Fruit fly (Drosophila melanogaster): ENCODE measurements around the gene CG10877.

CG10877 gene

dm6 chr3R:20573326-20573725 is 9.5 kb upstream of the CG10877 start:
- no peak for TF ChIP-seq ttk (optimal IDR thresholded peaks at IDR 0.05)
- TF ChIP-seq Myc (optimal IDR thresholded peaks at IDR 0.05): no peak
- no peak for TF ChIP-seq h (optimal IDR thresholded peaks at IDR 0.05)

- TF ChIP-seq psq (optimal IDR thresholded peaks at IDR 0.05) (no peak), Sin3A (optimal IDR thresholded peaks at IDR 0.05) (no peak), insv (optimal IDR thresholded peaks at IDR 0.05) (no peak), Myc (optimal IDR thresholded peaks at IDR 0.05) (no peak), ttk (optimal IDR thresholded peaks at IDR 0.05) (no peak), h (optimal IDR thresholded peaks at IDR 0.05) (no peak)
Observed at dm6 chr3R:20567507-20568222, 3.8 kb upstream of the CG10877 start.

dm6 chr3R:20565546-20565948 is 1.7 kb upstream of the CG10877 start:
- TF ChIP-seq psq (optimal IDR thresholded peaks at IDR 0.05) (no peak), insv (optimal IDR thresholded peaks at IDR 0.05) (no peak), h (optimal IDR thresholded peaks at IDR 0.05) (no peak), Myc (optimal IDR thresholded peaks at IDR 0.05) (no peak), Sin3A (optimal IDR thresholded peaks at IDR 0.05) (no peak), ttk (optimal IDR thresholded peaks at IDR 0.05) (no peak)

DNA sequence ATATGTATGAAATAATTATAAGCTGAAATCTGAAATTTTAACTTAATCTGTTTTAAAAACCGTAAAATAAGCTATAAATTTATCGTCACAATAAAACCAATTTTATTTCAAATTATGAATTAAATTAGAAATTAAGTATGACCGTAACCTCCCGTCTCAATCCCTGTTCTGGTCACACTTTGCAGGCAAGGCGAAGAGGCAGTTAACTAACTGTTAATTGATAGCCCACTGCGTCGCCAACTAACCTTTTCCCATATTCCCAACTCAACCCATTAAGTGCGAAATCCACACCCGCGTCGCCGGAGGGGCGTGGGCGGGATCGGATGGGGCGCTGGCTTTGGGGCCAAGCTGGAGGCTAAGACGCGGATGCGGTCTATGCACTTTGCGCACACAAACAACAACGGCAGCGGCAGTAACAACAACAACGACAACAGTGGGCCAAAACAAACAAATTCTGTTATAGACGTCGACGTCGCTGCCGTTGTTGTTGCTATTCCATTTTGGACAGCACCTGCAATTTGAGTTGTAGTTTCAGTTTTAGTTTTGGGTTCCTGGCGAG is 3.1 kb downstream of the CG10877 start, which contains the start of gene CG5191:
TSS of gene CG5191 (plus strand) at position 198 of the 559 bp plus-strand sequence.
- no peak for TF ChIP-seq Myc (optimal IDR thresholded peaks at IDR 0.05)
- no peak for TF ChIP-seq ttk (optimal IDR thresholded peaks at IDR 0.05)
- TF ChIP-seq psq (optimal IDR thresholded peaks at IDR 0.05): no peak
- no peak for TF ChIP-seq h (optimal IDR thresholded peaks at IDR 0.05)
- TF ChIP-seq insv (optimal IDR thresholded peaks at IDR 0.05): no peak
- no peak for TF ChIP-seq Sin3A (optimal IDR thresholded peaks at IDR 0.05)

DNA sequence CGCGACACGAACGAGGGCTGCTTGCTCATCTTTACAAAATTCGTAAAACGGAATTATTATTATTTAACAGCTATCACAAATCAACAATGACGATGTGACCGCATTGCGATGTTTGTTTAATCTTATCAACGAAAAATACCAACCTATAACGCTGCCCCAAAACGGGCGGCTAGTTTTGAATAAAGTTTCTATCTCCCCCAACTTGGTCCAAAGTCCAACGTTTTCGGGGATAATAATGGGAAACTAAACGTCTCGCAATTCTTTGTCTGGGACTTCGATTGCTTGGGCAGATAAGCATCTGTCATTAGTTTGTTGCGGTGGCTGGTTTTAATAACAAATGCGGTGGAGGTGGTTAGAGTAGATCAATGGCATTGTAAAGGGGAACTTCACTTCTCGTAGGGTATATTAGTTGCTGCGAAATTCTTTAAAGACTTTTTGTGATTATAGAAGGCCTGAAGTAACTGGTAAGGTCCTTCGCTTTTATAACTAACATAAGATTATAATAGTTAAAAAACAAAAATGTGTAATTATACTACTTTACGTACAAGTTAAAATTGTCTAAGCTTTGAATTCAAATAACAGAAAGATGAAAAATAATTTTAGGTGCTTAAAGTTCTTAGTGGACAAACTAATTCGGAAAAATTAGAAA is 3.7 kb downstream of the CG10877 start, which contains the start of gene CG15922:
TSS of gene CG15922 (minus strand) at position 262 of the 649 bp plus-strand sequence.
- no peak for TF ChIP-seq ttk (optimal IDR thresholded peaks at IDR 0.05)
- TF ChIP-seq Sin3A (optimal IDR thresholded peaks at IDR 0.05): no peak
- no peak for TF ChIP-seq psq (optimal IDR thresholded peaks at IDR 0.05)
- no peak for TF ChIP-seq h (optimal IDR thresholded peaks at IDR 0.05)
- TF ChIP-seq Myc (optimal IDR thresholded peaks at IDR 0.05): no peak

DNA sequence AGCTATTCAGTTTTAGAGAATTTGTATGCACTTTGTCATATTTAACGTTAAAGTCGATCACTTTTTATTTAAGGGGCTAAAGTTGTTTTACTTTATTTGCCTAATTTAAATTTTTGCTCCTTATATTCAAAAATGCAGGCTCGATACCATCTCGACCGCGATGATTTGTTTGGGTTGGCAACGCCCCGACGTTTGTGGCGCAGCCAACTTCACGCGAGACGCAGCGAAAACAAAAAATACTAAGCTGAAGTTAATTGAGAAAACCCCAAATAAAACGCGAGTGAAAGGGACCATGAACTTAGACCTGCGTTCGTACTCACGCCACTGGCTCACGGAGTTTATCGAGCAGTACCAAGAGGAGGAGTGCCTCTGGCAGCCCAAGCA is 5.8 kb downstream of the CG10877 start:
- TF ChIP-seq insv (optimal IDR thresholded peaks at IDR 0.05): no peak
- no peak for TF ChIP-seq psq (optimal IDR thresholded peaks at IDR 0.05)
- no peak for TF ChIP-seq Sin3A (optimal IDR thresholded peaks at IDR 0.05)
- TF ChIP-seq ttk (optimal IDR thresholded peaks at IDR 0.05): no peak
- no peak for TF ChIP-seq h (optimal IDR thresholded peaks at IDR 0.05)
- TF ChIP-seq Myc (optimal IDR thresholded peaks at IDR 0.05): no peak

- TF ChIP-seq Myc (optimal IDR thresholded peaks at IDR 0.05) (no peak), h (optimal IDR thresholded peaks at IDR 0.05) (no peak), psq (optimal IDR thresholded peaks at IDR 0.05) (no peak), insv (optimal IDR thresholded peaks at IDR 0.05) (no peak), Sin3A (optimal IDR thresholded peaks at IDR 0.05) (no peak)
Observed at dm6 chr3R:20557415-20558105, 6.3 kb downstream of the CG10877 start, which contains the start of the genes DPCoAC and CG5180. Gene DPCoAC, minus strand, starts transcription at chr3R:20557667. Gene CG5180, plus strand, starts transcription at chr3R:20557930.

DNA sequence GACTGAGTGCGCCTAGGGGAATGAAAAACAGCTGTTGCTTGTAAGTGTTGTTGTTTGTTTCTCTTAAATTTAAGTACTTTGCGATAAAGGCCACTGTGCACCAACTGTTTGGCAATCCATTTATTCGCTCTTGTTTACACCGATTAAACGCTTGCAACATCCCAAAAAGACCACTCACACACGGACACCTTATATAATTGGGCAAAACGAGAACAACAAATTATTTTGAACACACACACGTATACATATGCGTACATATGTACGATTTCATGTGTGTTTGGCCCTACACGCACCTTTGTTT is 6.8 kb downstream of the CG10877 start:
- TF ChIP-seq insv (optimal IDR thresholded peaks at IDR 0.05) (no peak), ttk (optimal IDR thresholded peaks at IDR 0.05) (no peak), h (optimal IDR thresholded peaks at IDR 0.05) (no peak), psq (optimal IDR thresholded peaks at IDR 0.05) (no peak), Sin3A (optimal IDR thresholded peaks at IDR 0.05) (no peak), Myc (optimal IDR thresholded peaks at IDR 0.05) (no peak)

DNA sequence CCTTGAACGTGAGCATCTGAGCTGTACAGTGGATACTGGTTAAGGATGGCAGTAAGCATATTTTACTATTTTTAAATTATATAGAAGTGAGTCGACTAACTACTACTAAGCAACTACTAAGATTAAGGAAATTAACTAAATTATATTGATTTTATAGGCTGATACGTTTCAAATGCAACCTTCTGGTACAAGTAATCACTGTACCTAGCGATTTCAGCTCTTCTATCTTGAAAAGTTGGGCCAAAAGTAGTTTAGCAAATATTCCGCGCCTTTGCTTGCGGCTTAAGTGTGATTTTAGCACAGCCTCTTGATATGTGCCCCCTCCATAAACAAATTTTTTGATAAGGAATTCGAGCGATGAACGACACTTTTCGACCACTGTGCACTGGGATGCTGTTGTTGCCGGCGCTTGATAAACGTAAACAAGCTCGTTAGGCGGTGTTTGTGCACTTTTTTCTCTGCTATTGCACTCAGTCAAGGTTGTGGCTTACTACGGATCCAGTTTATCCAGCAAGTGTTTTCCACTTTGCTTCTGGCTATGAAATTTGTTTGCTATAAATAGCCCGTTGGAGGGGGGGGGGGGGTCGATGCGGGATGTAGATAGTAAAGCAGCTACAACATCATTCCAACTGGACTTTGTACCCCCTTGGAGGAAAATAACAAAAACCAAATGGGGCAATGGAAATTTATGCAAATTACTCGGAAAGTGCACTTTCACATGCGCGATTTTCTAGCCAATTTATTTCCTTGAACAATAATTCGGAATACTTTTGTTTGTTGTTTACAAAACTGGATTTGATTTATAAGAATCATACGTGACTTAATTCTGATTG is 7.4 kb downstream of the CG10877 start:
- no peak for TF ChIP-seq Sin3A (optimal IDR thresholded peaks at IDR 0.05)
- no peak for TF ChIP-seq Myc (optimal IDR thresholded peaks at IDR 0.05)
- no peak for TF ChIP-seq h (optimal IDR thresholded peaks at IDR 0.05)
- no peak for TF ChIP-seq psq (optimal IDR thresholded peaks at IDR 0.05)
- no peak for TF ChIP-seq insv (optimal IDR thresholded peaks at IDR 0.05)

dm6 chr3R:20555720-20556280 is 8.1 kb downstream of the CG10877 start:
- TF ChIP-seq ttk (optimal IDR thresholded peaks at IDR 0.05) (no peak), psq (optimal IDR thresholded peaks at IDR 0.05) (no peak), Sin3A (optimal IDR thresholded peaks at IDR 0.05) (no peak), Myc (optimal IDR thresholded peaks at IDR 0.05) (no peak), insv (optimal IDR thresholded peaks at IDR 0.05) (no peak), h (optimal IDR thresholded peaks at IDR 0.05) (no peak)

DNA sequence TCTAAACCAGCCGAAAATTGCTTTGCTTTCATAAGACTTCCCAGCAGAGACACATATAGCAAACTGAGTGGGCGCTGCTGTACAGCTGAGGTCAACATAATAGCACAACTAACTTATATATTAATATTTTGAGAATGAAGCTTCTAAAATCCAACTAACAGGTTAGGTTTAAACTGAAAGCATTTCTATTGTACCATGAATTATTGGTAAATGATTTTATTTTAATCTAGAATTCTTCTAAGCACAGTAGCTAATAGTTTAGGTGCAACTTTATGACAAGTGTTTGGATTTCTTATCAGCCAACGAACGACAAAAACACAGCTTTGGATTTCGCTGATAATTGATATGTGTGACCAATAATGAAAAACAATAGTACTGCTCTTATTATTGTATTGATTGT is 8.8 kb downstream of the CG10877 start:
- TF ChIP-seq insv (optimal IDR thresholded peaks at IDR 0.05) (no peak), psq (optimal IDR thresholded peaks at IDR 0.05) (no peak), Sin3A (optimal IDR thresholded peaks at IDR 0.05) (no peak), Myc (optimal IDR thresholded peaks at IDR 0.05) (no peak), h (optimal IDR thresholded peaks at IDR 0.05) (no peak), ttk (optimal IDR thresholded peaks at IDR 0.05) (no peak)

Measured in Kc167 (cell line).